Fruit fly (Drosophila melanogaster): ENCODE measurements around the gene mRpL21.

The mRpL21 gene

DNA sequence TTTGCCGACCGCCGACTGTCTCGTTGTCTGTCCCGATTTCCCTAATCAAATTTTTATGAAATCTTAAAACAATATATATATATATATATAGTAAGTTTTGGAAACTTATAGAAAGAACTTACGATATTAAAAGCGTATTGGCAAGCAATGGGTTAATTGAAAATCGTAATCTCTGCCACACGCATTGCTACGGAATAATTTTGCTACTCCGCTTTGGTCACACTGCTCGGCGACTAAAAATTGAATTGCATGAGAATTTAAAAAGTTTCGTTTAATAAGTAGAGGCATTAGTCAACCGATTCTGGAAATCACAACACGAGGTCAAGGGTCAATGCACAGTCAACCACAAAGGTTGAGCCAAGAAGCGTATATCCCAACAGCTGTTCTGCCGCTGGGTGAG is 6.4 kb upstream of the mRpL21 start, which contains the start of gene Bet1:
TSS of gene Bet1 (plus strand) at position 182 of the 400 bp plus-strand sequence.
- TF ChIP-seq YL-1 (GFP tag; optimal IDR thresholded peaks at IDR 0.05) = peak; percentile 21
- peak; percentile 16 for TF ChIP-seq Dp (GFP tag; optimal IDR thresholded peaks at IDR 0.05)
- peak; percentile 64 for TF ChIP-seq gfzf (GFP tag; optimal IDR thresholded peaks at IDR 0.05)
- TF ChIP-seq CG10209 (GFP tag; optimal IDR thresholded peaks at IDR 0.05) = peak; percentile 13
- TF ChIP-seq prd (optimal IDR thresholded peaks at IDR 0.05) = no peak
- TF ChIP-seq prd (GFP tag; IDR thresholded peaks at IDR 0.05) = peak; percentile 34; the same call in 1 of the 3 replicates
- TF ChIP-seq HLH3B (GFP tag; IDR thresholded peaks at IDR 0.05) = no peak
- TF ChIP-seq stwl (tag; optimal IDR thresholded peaks at IDR 0.05) = peak; percentile 53
- TF ChIP-seq CG13775 (GFP tag; optimal IDR thresholded peaks at IDR 0.05) = peak; percentile 25
- TF ChIP-seq pzg (GFP tag; optimal IDR thresholded peaks at IDR 0.05) = peak; percentile 34
- no peak for TF ChIP-seq CG10462 (GFP tag; optimal IDR thresholded peaks at IDR 0.05)
- no peak for TF ChIP-seq CG11093 (GFP tag; IDR thresholded peaks at IDR 0.05)
- TF ChIP-seq Dip2 (GFP tag; IDR thresholded peaks at IDR 0.05) = no peak
- peak; percentile 50; the same call in 1 of the 2 replicates for TF ChIP-seq CG6272 (GFP tag; IDR thresholded peaks at IDR 0.05)
- peak; percentile 0 for TF ChIP-seq CG10147 (GFP tag; optimal IDR thresholded peaks at IDR 0.05)
- peak; percentile 48 for TF ChIP-seq CG9797 (GFP tag; optimal IDR thresholded peaks at IDR 0.05)
- 0 out of 2 replicates have a peak, but pooled peaks have one; percentile 7 for TF ChIP-seq Ptx1 (GFP tag; IDR thresholded peaks at IDR 0.05)
- 0 out of 3 replicates have a peak, but pooled peaks have one; percentile 23 for TF ChIP-seq CG34422 (GFP tag; IDR thresholded peaks at IDR 0.05)
- TF ChIP-seq Sox102F (GFP tag; optimal IDR thresholded peaks at IDR 0.05) = peak; percentile 7
- peak; percentile 58 for TF ChIP-seq slbo (GFP tag; IDR thresholded peaks at IDR 0.05)
- no peak for TF ChIP-seq salm (tag; optimal IDR thresholded peaks at IDR 0.05)
- TF ChIP-seq H2.0 (GFP tag; IDR thresholded peaks at IDR 0.05) = peak; percentile 40; the same call in 1 of the 2 replicates
- peak; percentile 37; the same call in 1 of the 2 replicates for TF ChIP-seq lmd (GFP tag; IDR thresholded peaks at IDR 0.05)
- TF ChIP-seq CG2712 (tag; optimal IDR thresholded peaks at IDR 0.05) = peak; percentile 34
- peak; percentile 21 for TF ChIP-seq trem (tag; optimal IDR thresholded peaks at IDR 0.05)
- peak; percentile 20 for TF ChIP-seq CG4617 (GFP tag; optimal IDR thresholded peaks at IDR 0.05; ENCODE audit: borderline replicate concordance)
- 0 out of 3 replicates have a peak, but pooled peaks have one; percentile 38 for TF ChIP-seq ci (GFP tag; IDR thresholded peaks at IDR 0.05)
- no peak for TF ChIP-seq pan (optimal IDR thresholded peaks at IDR 0.05)
- peak in 1 of 2 experiments; percentile 41 for TF ChIP-seq pan (GFP tag; optimal IDR thresholded peaks at IDR 0.05 in 1 of 2, IDR thresholded peaks at IDR 0.05 in 1 of 2)
- TF ChIP-seq CG15269 (tag; optimal IDR thresholded peaks at IDR 0.05) = peak; percentile 6
- TF ChIP-seq MBD-R2 (GFP tag; IDR thresholded peaks at IDR 0.05) = peak; percentile 55
- TF ChIP-seq CG32532 (GFP tag; IDR thresholded peaks at IDR 0.05) = peak; percentile 55; the same call in 1 of the 2 replicates
- no peak for TF ChIP-seq ro (GFP tag; IDR thresholded peaks at IDR 0.05)
- TF ChIP-seq Xrp1 (GFP tag; IDR thresholded peaks at IDR 0.05) = peak; percentile 33; the same call in 1 of the 2 replicates
- TF ChIP-seq NFAT (GFP tag; IDR thresholded peaks at IDR 0.05) = peak; percentile 14; the same call in 1 of the 2 replicates
- peak; percentile 11 for TF ChIP-seq Usf (GFP tag; optimal IDR thresholded peaks at IDR 0.05)
- TF ChIP-seq Optix (GFP tag; IDR thresholded peaks at IDR 0.05) = peak; percentile 38; the same call in 1 of the 3 replicates
- no peak for TF ChIP-seq Drgx (GFP tag; IDR thresholded peaks at IDR 0.05)
- no peak for TF ChIP-seq CG17568 (GFP tag; optimal IDR thresholded peaks at IDR 0.05)
- TF ChIP-seq Hey (tag; optimal IDR thresholded peaks at IDR 0.05) = no peak
- 0 out of 2 replicates have a peak, but pooled peaks have one; percentile 21 for TF ChIP-seq bbx (GFP tag; IDR thresholded peaks at IDR 0.05; ENCODE audit: partially characterized antibody)
- no peak for TF ChIP-seq CG8290 (GFP tag; optimal IDR thresholded peaks at IDR 0.05)
- peak in 1 of 2 experiments; percentile 4 for TF ChIP-seq CG8290 (tag; optimal IDR thresholded peaks at IDR 0.05)
- TF ChIP-seq bowl (GFP tag; IDR thresholded peaks at IDR 0.05) = no peak
- TF ChIP-seq zen (tag; optimal IDR thresholded peaks at IDR 0.05) = peak; percentile 20
- TF ChIP-seq lov (optimal IDR thresholded peaks at IDR 0.05) = no peak
- no peak for TF ChIP-seq lov (GFP tag; IDR thresholded peaks at IDR 0.05)
- peak; percentile 25 for TF ChIP-seq Elba2 (GFP tag; optimal IDR thresholded peaks at IDR 0.05)
- TF ChIP-seq gem (tag; optimal IDR thresholded peaks at IDR 0.05) = peak; percentile 20
- 0 out of 2 replicates have a peak, but pooled peaks have one; percentile 20 for TF ChIP-seq E2f2 (GFP tag; IDR thresholded peaks at IDR 0.05)
- TF ChIP-seq CG17361 (GFP tag; IDR thresholded peaks at IDR 0.05) = peak; percentile 39; the same call in 1 of the 3 replicates
